Worm (Caenorhabditis elegans): Measurements from ENCODE around the gene K03H1.12.

K03H1.12 gene

ce11 chrIII:9982119-9982642 is 40.8 kb downstream of the K03H1.12 start:
- TF ChIP-seq nhr-76 (tag; optimal IDR thresholded peaks at IDR 0.05) (no peak), spr-3 (GFP tag; optimal IDR thresholded peaks at IDR 0.05) (no peak), daf-8 (GFP tag; IDR thresholded peaks at IDR 0.05) (no peak), zip-11 (GFP tag; IDR thresholded peaks at IDR 0.05) (no peak), arid-1 (GFP tag; conservative IDR thresholded peaks at IDR 0.05) (no peak), unc-62 (GFP tag; optimal IDR thresholded peaks at IDR 0.05 in 1 of 2) (peak in 1 of 2 experiments; percentile 58), unc-62 (tag; optimal IDR thresholded peaks at IDR 0.05) (no peak), ZK546.5 (tag; optimal IDR thresholded peaks at IDR 0.05) (no peak), F49E8.2 (tag; optimal IDR thresholded peaks at IDR 0.05; ENCODE audit: borderline replicate concordance) (no peak), aha-1 (tag) (peak; percentile 66), F37D6.2 (tag; optimal IDR thresholded peaks at IDR 0.05) (no peak), nhr-48 (tag; optimal IDR thresholded peaks at IDR 0.05) (no peak), ztf-11 (tag; optimal IDR thresholded peaks at IDR 0.05) (no peak), attf-4 (tag; optimal IDR thresholded peaks at IDR 0.05) (no peak)

DNA sequence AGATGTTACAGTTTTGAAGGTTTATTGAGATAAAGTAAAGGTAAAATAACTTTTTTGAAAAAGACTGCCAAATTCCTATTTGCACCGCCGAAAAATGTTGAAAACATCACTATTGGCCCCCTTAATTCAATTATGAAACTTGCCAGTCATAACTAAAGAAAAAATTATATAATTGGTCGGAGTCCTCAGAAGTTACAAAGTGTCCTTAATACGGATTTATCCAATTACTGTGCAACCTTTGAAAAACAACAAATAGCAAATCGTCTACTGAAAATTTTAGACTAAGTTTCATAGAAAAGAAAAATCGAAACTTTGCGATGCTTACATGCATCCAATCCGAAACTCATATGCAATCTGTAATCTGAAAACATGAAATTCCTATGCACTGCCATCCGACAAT is 43.2 kb downstream of the K03H1.12 start:
- peak; percentile 65 for TF ChIP-seq aha-1 (tag)
- TF ChIP-seq nhr-237 (tag; optimal IDR thresholded peaks at IDR 0.05), result no peak

- TF ChIP-seq ces-1 (GFP tag; optimal IDR thresholded peaks at IDR 0.05), result no peak
- no peak for TF ChIP-seq nhr-77 (tag; optimal IDR thresholded peaks at IDR 0.05)
- no peak for TF ChIP-seq cey-2 (tag; optimal IDR thresholded peaks at IDR 0.05; ENCODE audit: borderline replicate concordance, insufficient read depth)
- no peak for TF ChIP-seq mep-1 (tag; optimal IDR thresholded peaks at IDR 0.05)
- TF ChIP-seq lin-39 (tag; optimal IDR thresholded peaks at IDR 0.05), result no peak
- TF ChIP-seq hlh-11 (tag; optimal IDR thresholded peaks at IDR 0.05), result no peak
- TF ChIP-seq dve-1 (tag; optimal IDR thresholded peaks at IDR 0.05; ENCODE audit: insufficient read depth), result no peak
- no peak for TF ChIP-seq lin-38 (GFP tag; IDR thresholded peaks at IDR 0.05)
- TF ChIP-seq unc-130 (GFP tag; optimal IDR thresholded peaks at IDR 0.05), result no peak
- TF ChIP-seq T20F7.1 (GFP tag; optimal IDR thresholded peaks at IDR 0.05), result no peak
- no peak for TF ChIP-seq nhr-42 (GFP tag; IDR thresholded peaks at IDR 0.05)
These were observed 44.1 kb downstream of the K03H1.12 start for ce11 chrIII:9985542-9985941.

DNA sequence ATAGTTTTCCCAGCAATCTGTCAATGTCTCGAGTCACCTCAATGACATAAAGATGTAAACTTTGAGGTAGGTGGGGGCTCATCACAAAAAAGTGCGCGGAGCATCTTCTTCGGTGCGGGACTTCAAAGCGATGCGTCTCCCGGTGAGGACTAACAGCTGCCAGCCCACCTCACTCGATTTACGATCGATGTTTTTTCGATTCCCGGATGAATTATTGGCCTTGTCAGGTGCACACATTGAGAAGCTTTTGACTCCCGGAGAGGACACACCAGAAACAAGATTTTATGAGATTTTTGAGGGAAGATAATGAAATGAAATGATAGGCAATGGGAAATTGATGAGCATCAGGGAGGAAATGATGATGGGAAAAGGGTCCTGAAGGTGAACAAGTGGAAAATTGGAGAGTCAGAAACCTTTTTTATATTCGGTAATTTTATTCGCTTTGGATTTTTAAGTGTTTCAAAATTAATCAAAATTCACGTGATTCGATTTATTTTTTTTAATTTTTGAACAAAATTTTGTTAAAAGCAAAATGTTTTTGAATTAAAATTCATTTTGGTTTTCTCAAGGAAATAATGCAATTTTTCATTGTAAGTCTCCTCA is 45.5 kb downstream of the K03H1.12 start, which contains the start of gene C05B5.12:
TSS of gene C05B5.12 (plus strand) at position 553 of the 603 bp plus-strand sequence.
- TF ChIP-seq aha-1 (tag) (peak; percentile 61), dpl-1 (GFP tag; optimal IDR thresholded peaks at IDR 0.05) (no peak)

ce11 chrIII:9988352-9988751 is 46.9 kb downstream of the K03H1.12 start, which contains the start of gene C05B5.1:
Gene C05B5.1, minus strand, starts transcription at chrIII:9988452.
- TF ChIP-seq sdz-12 (GFP tag; optimal IDR thresholded peaks at IDR 0.05), result no peak
- no peak for TF ChIP-seq nhr-11 (tag; optimal IDR thresholded peaks at IDR 0.05)
- TF ChIP-seq mes-2 (tag; optimal IDR thresholded peaks at IDR 0.05; ENCODE audit: poor library complexity, severe bottlenecking), result no peak
- no peak for TF ChIP-seq zfp-2 (tag; optimal IDR thresholded peaks at IDR 0.05)
- TF ChIP-seq php-3 (GFP tag; IDR thresholded peaks at IDR 0.05), result no peak
- TF ChIP-seq skn-1 (tag; optimal IDR thresholded peaks at IDR 0.05), result no peak
- TF ChIP-seq nhr-6 (tag; optimal IDR thresholded peaks at IDR 0.05), result no peak
- TF ChIP-seq F26F4.8 (GFP tag; conservative IDR thresholded peaks at IDR 0.05), result no peak
- TF ChIP-seq ztf-11 (tag; optimal IDR thresholded peaks at IDR 0.05), result no peak
- TF ChIP-seq D1046.2 (GFP tag; IDR thresholded peaks at IDR 0.05), result no peak
- TF ChIP-seq madf-9 (GFP tag; conservative IDR thresholded peaks at IDR 0.05), result no peak

All from whole organism, L4 larva.